Worm (Caenorhabditis elegans) whole organism, L4 larva: ENCODE measurements around the gene F48F5.6.

Experiments used
- ZK546.5 ChIP-seq, 2 experiments: sonication (generic microtip); optimal IDR thresholded peaks; 2 replicates each; lab custom pipeline; 2017; ENCODE audit warnings: missing biosample characterization in 2 of 2, missing genetic modification characterization in 2 of 2
- ama-1 ChIP-seq: fragments of 150-350 bp; optimal IDR thresholded peaks from 2 replicates; lab custom pipeline; 2014; ENCODE audit warnings: inconsistent platforms, mixed read lengths

ce11 chrV:20423428-20423827 lies 29.6 kb downstream of the F48F5.6 start:
- TF ChIP-seq ama-1 (no peak), ZK546.5 (tag; optimal IDR thresholded peaks at IDR 0.05; lab: Kevin White, UChicago) (no peak)
